Worm (Caenorhabditis elegans): ENCODE measurements around the gene Y45F10C.4.

Gene Y45F10C.4

DNA sequence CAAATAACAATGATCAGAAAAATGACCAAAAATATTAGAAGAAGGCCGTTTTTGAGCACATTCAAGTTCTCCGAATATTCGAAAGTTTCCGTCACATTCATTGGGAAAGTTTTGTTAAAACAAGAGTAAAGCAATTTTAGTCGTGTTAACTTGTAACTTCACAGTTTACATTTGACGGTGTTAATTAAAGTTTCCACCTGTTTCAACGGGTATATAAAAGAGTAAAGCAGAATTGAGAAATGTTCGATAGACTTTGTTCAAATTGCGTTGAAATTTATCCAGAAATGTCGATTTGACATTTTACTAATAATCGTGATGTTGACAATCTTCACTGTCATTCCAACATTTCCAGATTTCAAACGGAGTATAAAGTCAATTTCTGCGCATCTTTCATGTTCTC, 18.2 kb downstream of the Y45F10C.4 start, which contains the start of gene srz-29:
Gene srz-29, minus strand, starts transcription at position 101 of the 400 bp plus-strand sequence.
- TF ChIP-seq ceh-13 (GFP tag; optimal IDR thresholded peaks at IDR 0.05) (no peak), flt-1 (GFP tag; IDR thresholded peaks at IDR 0.05) (no peak), tra-4 (tag; optimal IDR thresholded peaks at IDR 0.05) (no peak), aly-1 (tag; optimal IDR thresholded peaks at IDR 0.05) (no peak), hmg-4 (GFP tag; optimal IDR thresholded peaks at IDR 0.05) (no peak), hnd-1 (tag; optimal IDR thresholded peaks at IDR 0.05) (no peak), sea-1 (GFP tag; conservative IDR thresholded peaks at IDR 0.05) (no peak), F13C5.2 (tag; optimal IDR thresholded peaks at IDR 0.05) (no peak), pes-1 (GFP tag; IDR thresholded peaks at IDR 0.05) (no peak), ceh-36 (tag; optimal IDR thresholded peaks at IDR 0.05) (no peak), hmbx-1 (tag; optimal IDR thresholded peaks at IDR 0.05) (no peak), ets-7 (tag; optimal IDR thresholded peaks at IDR 0.05) (no peak), scrt-1 (GFP tag; IDR thresholded peaks at IDR 0.05) (no peak), tbx-11 (GFP tag; IDR thresholded peaks at IDR 0.05) (no peak), tbx-37 (GFP tag; conservative IDR thresholded peaks at IDR 0.05) (no peak), ama-1 (optimal IDR thresholded peaks at IDR 0.05) (no peak), B0310.2 (tag; optimal IDR thresholded peaks at IDR 0.05) (no peak)

DNA sequence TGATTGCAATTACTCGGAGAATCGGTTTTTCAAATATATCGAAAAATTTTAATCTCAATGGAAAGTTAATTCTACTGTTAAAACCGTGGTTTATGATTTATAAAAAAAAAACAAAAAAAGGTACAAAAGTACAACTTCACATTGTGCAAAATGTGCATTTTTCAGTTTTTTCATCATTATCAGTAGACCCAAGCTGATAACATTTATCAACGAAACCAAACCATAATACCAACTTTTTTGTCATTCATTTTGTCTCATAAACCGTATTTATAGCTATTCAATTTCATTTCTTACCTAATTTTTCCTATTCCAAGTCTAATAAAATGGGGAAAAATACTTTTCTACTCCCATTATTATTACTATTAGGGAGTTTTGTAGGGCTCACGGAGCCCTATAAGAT, 25.0 kb downstream of the Y45F10C.4 start, which contains the start of gene ugt-22:
Gene ugt-22, plus strand, starts transcription at position 234 of the 400 bp plus-strand sequence.
- no peak for TF ChIP-seq ets-7 (tag; optimal IDR thresholded peaks at IDR 0.05)
- no peak for TF ChIP-seq hmbx-1 (tag; optimal IDR thresholded peaks at IDR 0.05)
- TF ChIP-seq tbx-37 (GFP tag; conservative IDR thresholded peaks at IDR 0.05) = no peak
- no peak for TF ChIP-seq ceh-13 (GFP tag; optimal IDR thresholded peaks at IDR 0.05)
- TF ChIP-seq tbx-11 (GFP tag; IDR thresholded peaks at IDR 0.05) = no peak
- no peak for TF ChIP-seq pes-1 (GFP tag; IDR thresholded peaks at IDR 0.05)
- no peak for TF ChIP-seq tra-4 (tag; optimal IDR thresholded peaks at IDR 0.05)
- TF ChIP-seq B0310.2 (tag; optimal IDR thresholded peaks at IDR 0.05) = no peak
- TF ChIP-seq scrt-1 (GFP tag; IDR thresholded peaks at IDR 0.05) = no peak
- no peak for TF ChIP-seq F13C5.2 (tag; optimal IDR thresholded peaks at IDR 0.05)
- no peak for TF ChIP-seq flt-1 (GFP tag; IDR thresholded peaks at IDR 0.05)
- no peak for TF ChIP-seq hmg-4 (GFP tag; optimal IDR thresholded peaks at IDR 0.05)
- TF ChIP-seq ceh-36 (tag; optimal IDR thresholded peaks at IDR 0.05) = no peak
- TF ChIP-seq aly-1 (tag; optimal IDR thresholded peaks at IDR 0.05) = no peak
- TF ChIP-seq hnd-1 (tag; optimal IDR thresholded peaks at IDR 0.05) = no peak

DNA sequence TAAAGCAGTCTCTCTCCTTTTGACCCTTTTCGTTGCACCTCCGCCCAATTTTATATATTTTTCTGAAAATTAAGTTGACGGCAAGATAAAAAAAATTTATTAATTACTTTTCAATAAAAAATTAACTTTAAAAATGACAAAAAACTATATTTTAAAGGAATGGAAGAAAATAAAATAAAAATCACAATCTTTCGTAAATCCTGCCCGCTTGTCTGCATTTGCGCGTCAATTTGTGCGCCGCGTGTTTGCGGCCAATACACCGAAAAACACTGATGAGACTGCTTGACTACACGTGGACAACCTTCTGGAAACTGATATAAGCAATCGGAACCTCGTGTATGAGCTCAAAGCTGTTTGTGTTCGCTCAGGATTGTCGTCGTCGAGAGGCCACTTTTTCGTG, 27.0 kb downstream of the Y45F10C.4 start, which contains the start of gene C08F11.7:
Gene C08F11.7, plus strand, starts transcription at position 301 of the 400 bp plus-strand sequence.
- TF ChIP-seq tbx-11 (GFP tag; IDR thresholded peaks at IDR 0.05) (no peak), scrt-1 (GFP tag; IDR thresholded peaks at IDR 0.05) (no peak), tra-4 (tag; optimal IDR thresholded peaks at IDR 0.05) (no peak), ceh-36 (tag; optimal IDR thresholded peaks at IDR 0.05) (no peak), aly-1 (tag; optimal IDR thresholded peaks at IDR 0.05) (no peak), B0310.2 (tag; optimal IDR thresholded peaks at IDR 0.05) (no peak), F13C5.2 (tag; optimal IDR thresholded peaks at IDR 0.05) (no peak), ceh-13 (GFP tag; optimal IDR thresholded peaks at IDR 0.05) (no peak), hmbx-1 (tag; optimal IDR thresholded peaks at IDR 0.05) (no peak), tbx-37 (GFP tag; conservative IDR thresholded peaks at IDR 0.05) (no peak), pes-1 (GFP tag; IDR thresholded peaks at IDR 0.05) (no peak), hmg-4 (GFP tag; optimal IDR thresholded peaks at IDR 0.05) (no peak), ets-7 (tag; optimal IDR thresholded peaks at IDR 0.05) (no peak), sea-1 (GFP tag; conservative IDR thresholded peaks at IDR 0.05) (no peak), hnd-1 (tag; optimal IDR thresholded peaks at IDR 0.05) (no peak), ama-1 (optimal IDR thresholded peaks at IDR 0.05) (no peak), flt-1 (GFP tag; IDR thresholded peaks at IDR 0.05) (no peak)

DNA sequence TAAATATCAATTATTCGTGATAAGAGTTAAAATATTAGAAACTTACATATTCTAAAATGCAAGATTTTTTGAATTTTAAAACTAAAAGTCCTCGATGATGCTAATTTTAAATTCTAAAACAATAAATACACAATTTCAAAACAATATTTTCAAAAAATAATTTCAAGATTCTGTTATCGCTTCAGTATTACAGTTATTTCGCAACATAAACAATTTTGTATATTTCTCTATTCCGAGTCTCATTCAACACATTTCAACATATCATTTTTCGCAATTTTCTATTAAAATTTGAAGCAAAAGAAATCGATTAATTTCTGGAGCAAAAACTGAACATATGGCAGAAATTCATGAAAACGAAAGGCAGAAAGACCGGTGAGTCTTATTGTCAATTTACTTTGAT, 30.8 kb downstream of the Y45F10C.4 start, which contains the start of gene fbxa-98:
Gene fbxa-98, plus strand, starts transcription at position 243 of the 400 bp plus-strand sequence.
- TF ChIP-seq tra-4 (tag; optimal IDR thresholded peaks at IDR 0.05) = no peak

DNA sequence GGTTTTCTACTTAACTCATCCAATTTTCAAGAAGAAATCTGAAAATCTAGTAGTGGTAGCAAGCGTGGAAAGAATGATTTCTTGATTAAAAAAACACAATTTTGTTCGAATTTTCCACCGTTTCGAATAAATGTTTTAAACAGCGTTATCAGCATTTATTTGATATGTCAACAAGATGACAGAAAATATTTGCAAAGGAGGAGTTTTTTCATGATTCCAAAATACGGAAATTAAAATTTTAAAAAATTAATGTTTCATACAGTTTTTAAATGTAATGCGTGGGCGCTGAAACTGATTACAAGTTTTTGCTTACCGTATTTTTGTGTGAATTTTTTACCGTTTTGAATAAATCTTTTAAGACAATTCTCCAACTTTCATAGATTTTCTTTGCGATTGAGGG, 31.4 kb downstream of the Y45F10C.4 start:
- TF ChIP-seq ceh-36 (tag; optimal IDR thresholded peaks at IDR 0.05) (no peak), hmbx-1 (tag; optimal IDR thresholded peaks at IDR 0.05) (no peak), ama-1 (optimal IDR thresholded peaks at IDR 0.05) (no peak), B0310.2 (tag; optimal IDR thresholded peaks at IDR 0.05) (no peak), ceh-13 (GFP tag; optimal IDR thresholded peaks at IDR 0.05) (no peak), F13C5.2 (tag; optimal IDR thresholded peaks at IDR 0.05) (no peak), hmg-4 (GFP tag; optimal IDR thresholded peaks at IDR 0.05) (no peak), hnd-1 (tag; optimal IDR thresholded peaks at IDR 0.05) (no peak), flt-1 (GFP tag; IDR thresholded peaks at IDR 0.05) (no peak)

DNA sequence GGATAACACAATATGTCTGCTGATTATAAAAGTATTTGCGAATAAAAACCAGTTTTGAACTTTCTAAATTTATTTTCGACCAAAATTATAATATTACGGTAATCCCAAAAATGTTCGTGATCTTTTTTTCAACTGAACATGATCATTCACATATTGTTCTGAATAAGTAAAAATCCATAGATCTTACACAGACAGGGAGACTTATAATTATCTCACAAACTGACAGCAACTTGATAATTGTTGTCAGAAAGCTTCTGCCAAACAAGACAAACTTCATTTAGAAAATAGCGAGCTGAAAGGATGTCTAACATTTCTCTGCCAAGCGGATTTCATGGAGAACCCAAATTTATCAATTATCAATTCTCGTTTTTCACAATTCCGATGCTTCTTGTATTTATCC, 37.5 kb downstream of the Y45F10C.4 start, which contains the start of gene sru-21:
Gene sru-21, plus strand, starts transcription at position 301 of the 400 bp plus-strand sequence.
- TF ChIP-seq tbx-37 (GFP tag; conservative IDR thresholded peaks at IDR 0.05) = no peak
- TF ChIP-seq pes-1 (GFP tag; IDR thresholded peaks at IDR 0.05) = no peak
- TF ChIP-seq ceh-36 (tag; optimal IDR thresholded peaks at IDR 0.05) = no peak
- no peak for TF ChIP-seq hmg-4 (GFP tag; optimal IDR thresholded peaks at IDR 0.05)
- no peak for TF ChIP-seq sea-1 (GFP tag; conservative IDR thresholded peaks at IDR 0.05)
- TF ChIP-seq hmbx-1 (tag; optimal IDR thresholded peaks at IDR 0.05) = no peak
- no peak for TF ChIP-seq flt-1 (GFP tag; IDR thresholded peaks at IDR 0.05)
- TF ChIP-seq ceh-13 (GFP tag; optimal IDR thresholded peaks at IDR 0.05) = no peak

DNA sequence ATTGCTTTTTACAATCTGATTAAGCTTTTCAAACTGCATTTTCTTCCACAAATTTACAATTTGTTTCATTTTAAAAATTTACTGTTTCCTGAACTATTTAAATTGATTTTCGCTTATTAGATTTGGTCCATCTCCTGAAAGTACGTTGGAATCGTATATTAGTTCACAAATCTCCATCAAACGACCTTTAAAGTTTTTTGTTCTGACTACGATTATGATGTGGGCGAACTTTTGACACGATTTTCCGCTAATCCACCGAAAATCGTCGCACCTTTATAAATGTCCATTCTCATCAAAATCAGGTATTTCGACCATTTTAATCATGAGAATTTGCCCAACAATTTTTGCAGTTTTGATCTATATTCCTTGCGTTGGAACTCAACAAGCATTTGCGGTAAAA, 40.5 kb downstream of the Y45F10C.4 start, which contains the start of gene C08F11.1:
Gene C08F11.1, plus strand, starts transcription at position 301 of the 400 bp plus-strand sequence.
- TF ChIP-seq tbx-11 (GFP tag; IDR thresholded peaks at IDR 0.05) = no peak
- TF ChIP-seq pes-1 (GFP tag; IDR thresholded peaks at IDR 0.05) = no peak
- no peak for TF ChIP-seq hmg-4 (GFP tag; optimal IDR thresholded peaks at IDR 0.05)
- TF ChIP-seq scrt-1 (GFP tag; IDR thresholded peaks at IDR 0.05) = no peak
- TF ChIP-seq tra-4 (tag; optimal IDR thresholded peaks at IDR 0.05) = no peak
- TF ChIP-seq tbx-37 (GFP tag; conservative IDR thresholded peaks at IDR 0.05) = no peak
- TF ChIP-seq B0310.2 (tag; optimal IDR thresholded peaks at IDR 0.05) = no peak
- no peak for TF ChIP-seq ets-7 (tag; optimal IDR thresholded peaks at IDR 0.05)

DNA sequence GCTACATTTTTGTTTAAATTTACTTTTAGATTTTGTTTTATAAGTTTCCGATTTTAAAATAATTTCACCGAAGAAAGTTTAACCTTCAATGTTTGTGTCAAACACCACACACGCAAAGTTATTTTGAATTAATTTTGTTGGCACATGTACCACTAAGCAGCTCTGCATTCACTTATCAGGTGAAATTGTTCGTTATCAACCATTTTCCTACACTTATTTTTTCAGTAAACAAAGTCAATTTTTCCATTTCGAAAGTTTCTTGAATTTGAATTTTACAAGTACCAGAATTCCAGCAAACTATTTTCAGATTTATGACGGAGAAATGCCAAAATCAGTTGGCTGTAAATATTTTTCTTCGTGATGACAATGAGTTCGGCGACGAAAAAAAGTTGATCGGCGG, 44.8 kb downstream of the Y45F10C.4 start, which contains the start of gene C08F11.3:
Gene C08F11.3, plus strand, starts transcription at position 301 of the 400 bp plus-strand sequence.
- TF ChIP-seq aly-1 (tag; optimal IDR thresholded peaks at IDR 0.05) = no peak
- TF ChIP-seq tbx-37 (GFP tag; conservative IDR thresholded peaks at IDR 0.05) = no peak
- no peak for TF ChIP-seq ceh-36 (tag; optimal IDR thresholded peaks at IDR 0.05)
- TF ChIP-seq tra-4 (tag; optimal IDR thresholded peaks at IDR 0.05) = no peak
- TF ChIP-seq tbx-11 (GFP tag; IDR thresholded peaks at IDR 0.05) = no peak
- no peak for TF ChIP-seq sea-1 (GFP tag; conservative IDR thresholded peaks at IDR 0.05)
- TF ChIP-seq ceh-13 (GFP tag; optimal IDR thresholded peaks at IDR 0.05) = no peak
- TF ChIP-seq ama-1 (optimal IDR thresholded peaks at IDR 0.05) = no peak
- TF ChIP-seq F13C5.2 (tag; optimal IDR thresholded peaks at IDR 0.05) = no peak
- TF ChIP-seq ets-7 (tag; optimal IDR thresholded peaks at IDR 0.05) = no peak
- TF ChIP-seq B0310.2 (tag; optimal IDR thresholded peaks at IDR 0.05) = no peak
- no peak for TF ChIP-seq hmg-4 (GFP tag; optimal IDR thresholded peaks at IDR 0.05)
